Fruit fly (Drosophila melanogaster) Kc167 (cell line): ENCODE results near the gene spdo.

Experiments used
- Myc ChIP-seq: fragments of >200 bp; optimal IDR thresholded peaks from 2 replicates; lab custom pipeline; 2017; ENCODE audit warnings: missing external identifiers
- Sin3A ChIP-seq: fragments of >200 bp; optimal IDR thresholded peaks from 2 replicates; lab custom pipeline; 2018; ENCODE audit warnings: missing external identifiers
- psq ChIP-seq: fragments of >200 bp; optimal IDR thresholded peaks from 2 replicates; lab custom pipeline; 2017; ENCODE audit warnings: missing external identifiers

dm6 chr3R:30526799-30527465, 50.4 kb downstream of the spdo start, which contains the start of gene jdp:
- TF ChIP-seq Myc (lab: Kevin White, UChicago) (no peak), psq (lab: Kevin White, UChicago) (no peak), Sin3A (lab: Kevin White, UChicago) (no peak)
